Worm (Caenorhabditis elegans): ENCODE measurements around the gene eat-4.

Gene eat-4

DNA sequence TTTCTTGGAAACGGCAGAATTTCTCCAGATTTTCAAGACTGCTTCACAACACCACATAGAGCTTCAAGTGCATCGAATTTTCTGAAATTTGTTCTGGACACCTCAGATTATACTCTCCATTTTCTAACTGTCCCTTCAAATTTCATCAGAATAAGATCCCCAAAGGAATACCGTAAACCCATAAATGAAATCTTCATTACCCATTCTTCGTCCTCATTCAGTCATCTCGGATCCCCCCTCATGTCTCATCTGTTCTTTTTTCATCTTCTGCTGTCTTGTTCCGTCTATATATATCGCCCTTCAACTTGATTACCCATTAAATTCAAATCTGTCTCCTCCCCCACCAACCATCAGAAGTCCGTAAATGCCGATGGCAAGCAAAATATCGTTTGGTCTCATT is 22.6 kb upstream of the eat-4 start:
- TF ChIP-seq nhr-25 (tag; optimal IDR thresholded peaks at IDR 0.05) (no peak), nhr-77 (tag; optimal IDR thresholded peaks at IDR 0.05) (no peak), egl-27 (tag; optimal IDR thresholded peaks at IDR 0.05) (no peak), crh-2 (tag; optimal IDR thresholded peaks at IDR 0.05) (no peak), nhr-10 (tag; optimal IDR thresholded peaks at IDR 0.05) (no peak), ztf-4 (tag; optimal IDR thresholded peaks at IDR 0.05) (no peak), lsy-2 (tag; optimal IDR thresholded peaks at IDR 0.05) (no peak), zag-1 (tag; optimal IDR thresholded peaks at IDR 0.05) (no peak), ama-1 (optimal IDR thresholded peaks at IDR 0.05) (no peak), blmp-1 (tag; optimal IDR thresholded peaks at IDR 0.05; ENCODE audit: insufficient read depth) (no peak), gmeb-1 (tag; optimal IDR thresholded peaks at IDR 0.05) (no peak), alr-1 (tag; optimal IDR thresholded peaks at IDR 0.05) (no peak), peb-1 (tag; optimal IDR thresholded peaks at IDR 0.05) (no peak), nhr-11 (tag; optimal IDR thresholded peaks at IDR 0.05) (no peak), ceh-82 (tag; optimal IDR thresholded peaks at IDR 0.05) (no peak), nhr-21 (tag; optimal IDR thresholded peaks at IDR 0.05) (no peak), mdl-1 (tag; optimal IDR thresholded peaks at IDR 0.05) (no peak), aly-2 (tag; optimal IDR thresholded peaks at IDR 0.05) (no peak)

DNA sequence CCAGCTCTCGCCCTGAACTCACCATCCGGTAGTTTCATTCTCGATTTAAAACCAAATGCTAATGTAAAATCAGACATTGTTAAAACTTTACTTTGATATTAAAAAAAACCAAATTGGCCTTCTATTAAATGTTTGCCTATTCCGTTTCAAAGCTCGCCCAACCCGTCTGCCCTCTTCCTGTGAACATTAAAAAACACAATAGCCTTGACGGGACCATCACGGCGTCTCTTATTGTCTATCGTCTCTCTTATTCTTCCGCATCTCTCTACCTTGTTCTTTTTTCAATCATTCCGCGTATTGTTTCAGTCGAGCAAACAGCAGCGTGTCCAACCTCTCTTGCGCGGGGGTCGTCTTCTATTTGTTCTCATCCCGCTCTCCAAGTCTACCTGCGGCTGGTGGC is 22.0 kb upstream of the eat-4 start, which contains the start of gene ZK512.1:
Gene ZK512.1, plus strand, starts transcription at position 301 of the 400 bp plus-strand sequence.
- TF ChIP-seq nhr-25 (tag; optimal IDR thresholded peaks at IDR 0.05) (no peak), peb-1 (tag; optimal IDR thresholded peaks at IDR 0.05) (no peak), mab-5 (tag; optimal IDR thresholded peaks at IDR 0.05) (no peak), nhr-129 (tag; optimal IDR thresholded peaks at IDR 0.05) (no peak), unc-55 (GFP tag; optimal IDR thresholded peaks at IDR 0.05) (no peak), nhr-21 (tag; optimal IDR thresholded peaks at IDR 0.05) (no peak), fos-1 (tag; optimal IDR thresholded peaks at IDR 0.05) (no peak), ceh-16 (tag; optimal IDR thresholded peaks at IDR 0.05) (no peak), nhr-11 (tag; optimal IDR thresholded peaks at IDR 0.05) (no peak), nhr-12 (tag; optimal IDR thresholded peaks at IDR 0.05) (no peak), ztf-4 (tag; optimal IDR thresholded peaks at IDR 0.05) (no peak)

DNA sequence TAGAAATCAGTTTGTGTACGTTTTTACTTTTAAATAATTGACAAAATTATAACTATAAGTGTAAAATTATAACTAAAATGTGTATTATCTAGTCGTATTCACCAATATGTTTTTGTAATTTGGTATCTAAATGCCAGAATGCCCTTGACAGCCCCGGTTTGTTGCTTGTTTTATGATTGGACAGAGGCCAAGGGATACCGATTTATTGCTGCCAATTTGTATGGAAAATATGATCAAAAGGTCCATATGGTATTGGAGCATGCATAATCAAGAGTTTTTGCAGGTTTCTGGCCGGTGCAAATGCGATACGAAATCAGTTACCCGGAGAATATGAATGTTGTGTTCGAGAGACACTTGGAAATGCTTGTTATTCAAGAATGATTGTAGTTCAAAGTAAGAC is 20.9 kb upstream of the eat-4 start:
- TF ChIP-seq mab-5 (tag; optimal IDR thresholded peaks at IDR 0.05) (no peak), elt-3 (tag; optimal IDR thresholded peaks at IDR 0.05) (no peak), snpc-4 (tag; optimal IDR thresholded peaks at IDR 0.05) (no peak), mbf-1 (tag; optimal IDR thresholded peaks at IDR 0.05) (no peak), unc-55 (GFP tag; optimal IDR thresholded peaks at IDR 0.05) (no peak), zag-1 (tag; optimal IDR thresholded peaks at IDR 0.05) (no peak), mdl-1 (tag; optimal IDR thresholded peaks at IDR 0.05) (no peak), nhr-21 (tag; optimal IDR thresholded peaks at IDR 0.05) (no peak), ceh-16 (tag; optimal IDR thresholded peaks at IDR 0.05) (no peak), nhr-237 (tag; optimal IDR thresholded peaks at IDR 0.05) (no peak), lsy-2 (tag; optimal IDR thresholded peaks at IDR 0.05) (no peak), dmd-4 (tag; optimal IDR thresholded peaks at IDR 0.05) (no peak)

DNA sequence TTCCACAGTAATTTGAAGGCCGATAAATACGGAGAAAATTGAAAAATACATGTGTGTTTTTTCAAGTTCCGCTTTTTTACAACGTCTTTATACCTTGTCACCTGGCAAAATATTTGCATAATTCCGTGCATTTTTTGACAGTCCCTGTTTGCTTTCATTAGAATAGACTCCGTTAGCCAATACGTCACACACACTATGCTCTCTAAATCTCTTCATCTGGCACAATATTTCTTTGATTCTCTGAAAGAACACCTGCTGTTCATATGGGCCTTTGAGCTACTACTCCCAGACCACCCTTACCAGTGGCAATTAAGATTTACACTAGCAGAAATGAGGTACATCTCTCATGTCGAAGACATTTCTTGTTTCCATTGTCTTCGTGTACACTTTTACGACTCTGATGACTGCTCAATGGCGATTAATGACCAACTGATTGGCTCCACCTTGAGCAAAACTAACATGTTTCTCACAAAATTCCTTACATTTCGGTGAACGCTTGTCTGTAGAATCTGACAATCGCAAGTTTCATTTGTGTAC is 18.3 kb upstream of the eat-4 start, which contains the start of gene grl-11:
Gene grl-11, minus strand, starts transcription at position 51 of the 537 bp plus-strand sequence.
- no peak for TF ChIP-seq zag-1 (tag; optimal IDR thresholded peaks at IDR 0.05)
- no peak for TF ChIP-seq ama-1 (optimal IDR thresholded peaks at IDR 0.05)
- no peak for TF ChIP-seq ceh-16 (tag; optimal IDR thresholded peaks at IDR 0.05)
- no peak for TF ChIP-seq blmp-1 (tag; optimal IDR thresholded peaks at IDR 0.05; ENCODE audit: insufficient read depth)
- no peak for TF ChIP-seq nhr-21 (tag; optimal IDR thresholded peaks at IDR 0.05)
- no peak for TF ChIP-seq lsy-2 (tag; optimal IDR thresholded peaks at IDR 0.05)
- no peak for TF ChIP-seq sem-4 (tag; optimal IDR thresholded peaks at IDR 0.05)
- TF ChIP-seq lin-11 (tag; optimal IDR thresholded peaks at IDR 0.05) = no peak
- TF ChIP-seq nhr-23 (tag; optimal IDR thresholded peaks at IDR 0.05) = no peak
- no peak for TF ChIP-seq ztf-11 (tag; optimal IDR thresholded peaks at IDR 0.05)
- TF ChIP-seq elt-1 (tag; optimal IDR thresholded peaks at IDR 0.05) = no peak
- no peak for TF ChIP-seq lin-13 (GFP tag; optimal IDR thresholded peaks at IDR 0.05)
- no peak for TF ChIP-seq Y55F3AM.14 (GFP tag; optimal IDR thresholded peaks at IDR 0.05)
- TF ChIP-seq mbf-1 (tag; optimal IDR thresholded peaks at IDR 0.05) = no peak
- no peak for TF ChIP-seq snpc-4 (tag; optimal IDR thresholded peaks at IDR 0.05)
- TF ChIP-seq fos-1 (tag; optimal IDR thresholded peaks at IDR 0.05) = no peak
- no peak for TF ChIP-seq ztf-4 (tag; optimal IDR thresholded peaks at IDR 0.05)

Data from whole organism, L2 larva.